Worm (Caenorhabditis elegans): ENCODE measurements around the gene Y43F8B.2.

Y43F8B.2 gene

DNA sequence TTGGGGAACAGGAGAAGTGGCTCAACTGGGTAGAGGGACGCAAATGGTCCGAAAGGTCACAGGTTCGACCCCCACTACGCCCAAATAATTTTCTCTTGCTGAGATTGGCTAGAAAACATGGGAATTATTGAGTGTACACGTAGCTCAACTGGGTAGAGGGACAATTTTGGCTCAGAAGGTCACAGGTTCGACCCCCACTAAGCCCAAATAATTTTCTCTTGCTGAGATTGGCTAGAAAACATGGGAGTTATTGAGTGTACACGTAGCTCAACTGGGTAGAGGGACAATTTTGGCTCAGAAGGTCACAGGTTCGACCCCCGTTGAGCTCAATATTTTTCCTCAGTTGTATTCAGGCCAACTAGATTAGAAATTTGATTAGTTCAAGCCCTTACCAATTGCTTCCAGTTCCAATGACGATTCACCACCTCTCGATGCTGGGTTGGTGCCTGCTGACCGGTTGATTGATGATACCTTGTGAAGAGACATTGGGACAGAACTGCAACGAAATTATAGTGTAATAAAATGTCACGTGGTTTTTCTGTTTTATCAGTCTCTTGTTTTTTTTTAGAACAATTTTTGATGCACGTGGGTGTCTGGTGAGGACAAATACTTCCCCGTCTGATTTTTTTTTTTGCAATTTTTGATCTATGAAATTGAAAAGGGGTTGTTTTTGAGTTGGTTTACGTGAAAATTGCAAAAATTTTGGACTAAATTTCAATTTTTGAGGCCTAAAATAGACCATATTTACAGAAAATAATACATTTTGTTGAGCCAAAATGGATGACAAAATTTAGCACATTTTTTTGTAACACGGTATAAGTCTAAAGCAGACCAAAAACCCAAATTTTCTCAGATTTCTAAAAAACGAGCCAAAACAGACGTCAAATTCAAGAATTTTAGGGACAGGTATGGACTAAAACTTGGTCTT lies 11.3 kb downstream of the Y43F8B.2 start (continued):
- TF ChIP-seq mxl-2 (GFP tag; conservative IDR thresholded peaks at IDR 0.05): no peak
- TF ChIP-seq lin-29 (GFP tag; IDR thresholded peaks at IDR 0.05): no peak; the same call in 1 of the 2 replicates
- no peak for TF ChIP-seq lin-13 (GFP tag; optimal IDR thresholded peaks at IDR 0.05)
- 0 out of 2 replicates have a peak, but pooled peaks have one; percentile 40 for TF ChIP-seq lim-7 (GFP tag; IDR thresholded peaks at IDR 0.05)
- TF ChIP-seq F26F4.8 (GFP tag; conservative IDR thresholded peaks at IDR 0.05): 0 out of 2 replicates have a peak, but pooled peaks have one; percentile 2
- TF ChIP-seq aha-1 (tag): peak; percentile 94
- no peak for TF ChIP-seq lin-39 (tag; optimal IDR thresholded peaks at IDR 0.05)
- TF ChIP-seq nhr-6 (tag; optimal IDR thresholded peaks at IDR 0.05): no peak
- peak in 1 of 2 experiments; percentile 93 for TF ChIP-seq unc-62 (GFP tag; optimal IDR thresholded peaks at IDR 0.05 in 1 of 2)
- TF ChIP-seq unc-62 (tag; optimal IDR thresholded peaks at IDR 0.05): no peak
- 0 out of 2 replicates have a peak, but pooled peaks have one; percentile 56 for TF ChIP-seq zfp-3 (GFP tag; conservative IDR thresholded peaks at IDR 0.05)
- TF ChIP-seq zip-2 (tag; optimal IDR thresholded peaks at IDR 0.05): no peak
- TF ChIP-seq ceh-82 (tag; optimal IDR thresholded peaks at IDR 0.05): no peak

- TF ChIP-seq nhr-77 (tag; optimal IDR thresholded peaks at IDR 0.05) (no peak), zfp-3 (GFP tag; conservative IDR thresholded peaks at IDR 0.05) (no peak), spr-3 (GFP tag; optimal IDR thresholded peaks at IDR 0.05) (no peak), unc-62 (GFP tag; optimal IDR thresholded peaks at IDR 0.05 in 1 of 2) (no peak), unc-62 (tag; optimal IDR thresholded peaks at IDR 0.05) (no peak), ceh-62 (tag; optimal IDR thresholded peaks at IDR 0.05) (no peak), dpl-1 (GFP tag; optimal IDR thresholded peaks at IDR 0.05) (no peak), zfp-2 (tag; optimal IDR thresholded peaks at IDR 0.05) (no peak), lsy-2 (tag; optimal IDR thresholded peaks at IDR 0.05) (peak in 1 of 2 experiments; percentile 7), ceh-20 (GFP tag; IDR thresholded peaks at IDR 0.05) (no peak), snpc-4 (tag; optimal IDR thresholded peaks at IDR 0.05) (no peak), duxl-1 (tag; optimal IDR thresholded peaks at IDR 0.05; ENCODE audit: poor library complexity) (no peak), aha-1 (tag) (peak; percentile 97), mxl-2 (GFP tag; conservative IDR thresholded peaks at IDR 0.05) (no peak), F37D6.2 (tag; optimal IDR thresholded peaks at IDR 0.05) (no peak), ama-1 (optimal IDR thresholded peaks at IDR 0.05) (peak; percentile 3), mep-1 (tag; optimal IDR thresholded peaks at IDR 0.05) (peak; percentile 4)
These were observed 12.2 kb downstream of the Y43F8B.2 start for ce11 chrV:19520597-19521322.

- TF ChIP-seq F26F4.8 (GFP tag; conservative IDR thresholded peaks at IDR 0.05) (0 out of 2 replicates have a peak, but pooled peaks have one; percentile 21), zip-11 (GFP tag; IDR thresholded peaks at IDR 0.05) (no peak; the same call in 1 of the 2 replicates), Y75B8A.6 (GFP tag; IDR thresholded peaks at IDR 0.05) (peak; percentile 81; the same call in 1 of the 2 replicates), Y5F2A.4 (GFP tag; optimal IDR thresholded peaks at IDR 0.05) (peak; percentile 51), lin-29 (GFP tag; IDR thresholded peaks at IDR 0.05) (peak; percentile 72; the same call in 1 of the 2 replicates), mdt-29 (GFP tag; IDR thresholded peaks at IDR 0.05) (0 out of 2 replicates have a peak, but pooled peaks have one; percentile 40), daf-12 (tag; optimal IDR thresholded peaks at IDR 0.05) (no peak), mxl-3 (GFP tag; optimal IDR thresholded peaks at IDR 0.05) (peak; percentile 41), ceh-20 (GFP tag; IDR thresholded peaks at IDR 0.05) (no peak), vab-7 (GFP tag; IDR thresholded peaks at IDR 0.05) (peak; percentile 36; the same call in 1 of the 2 replicates), aha-1 (tag) (no peak), zfp-3 (GFP tag; conservative IDR thresholded peaks at IDR 0.05) (0 out of 2 replicates have a peak, but pooled peaks have one; percentile 23), hif-1 (tag; optimal IDR thresholded peaks at IDR 0.05) (peak in 1 of 2 experiments; percentile 10), daf-16 (GFP tag; optimal IDR thresholded peaks at IDR 0.05) (no peak), daf-16 (tag; optimal IDR thresholded peaks at IDR 0.05) (peak; percentile 10), duxl-1 (tag; optimal IDR thresholded peaks at IDR 0.05; ENCODE audit: poor library complexity) (no peak), F10B5.3 (tag; optimal IDR thresholded peaks at IDR 0.05) (no peak), fkh-10 (GFP tag; optimal IDR thresholded peaks at IDR 0.05) (no peak), snpc-1.2 (GFP tag; IDR thresholded peaks at IDR 0.05) (peak; percentile 71), lim-7 (GFP tag; IDR thresholded peaks at IDR 0.05) (0 out of 2 replicates have a peak, but pooled peaks have one; percentile 53), lin-13 (GFP tag; optimal IDR thresholded peaks at IDR 0.05) (no peak), ctbp-1 (GFP tag; IDR thresholded peaks at IDR 0.05) (peak; percentile 58), dmd-6 (GFP tag; IDR thresholded peaks at IDR 0.05) (no peak), nhr-111 (GFP tag; optimal IDR thresholded peaks at IDR 0.05) (no peak), unc-130 (GFP tag; optimal IDR thresholded peaks at IDR 0.05) (no peak), lin-38 (GFP tag; IDR thresholded peaks at IDR 0.05) (no peak)
These were observed 12.8 kb downstream of the Y43F8B.2 start for ce11 chrV:19520130-19520529.
